Worm (Caenorhabditis elegans): ENCODE measurements around the gene F44E5.17.

- TF ChIP-seq ceh-14 (tag; optimal IDR thresholded peaks at IDR 0.05), result no peak
- TF ChIP-seq elt-2 (tag; optimal IDR thresholded peaks at IDR 0.05), result no peak
- TF ChIP-seq pqm-1 (tag; optimal IDR thresholded peaks at IDR 0.05), result no peak
- TF ChIP-seq nhr-11 (tag; optimal IDR thresholded peaks at IDR 0.05), result no peak
- no peak for TF ChIP-seq ahr-1 (tag; optimal IDR thresholded peaks at IDR 0.05)
- TF ChIP-seq pat-9 (tag; optimal IDR thresholded peaks at IDR 0.05), result no peak
- no peak for TF ChIP-seq sox-4 (tag; optimal IDR thresholded peaks at IDR 0.05)
- TF ChIP-seq Y22D7AL.16 (tag; optimal IDR thresholded peaks at IDR 0.05), result no peak
- no peak for TF ChIP-seq sox-2 (GFP tag; IDR thresholded peaks at IDR 0.05)
- TF ChIP-seq fkh-10 (GFP tag; optimal IDR thresholded peaks at IDR 0.05), result no peak
- TF ChIP-seq zip-5 (tag; optimal IDR thresholded peaks at IDR 0.05), result no peak
- no peak for TF ChIP-seq hlh-6 (tag; optimal IDR thresholded peaks at IDR 0.05)
- TF ChIP-seq tbx-7 (tag; optimal IDR thresholded peaks at IDR 0.05), result no peak
Measured at ce11 chrII:11756684-11757107, 8.3 kb upstream of the F44E5.17 start.
